Fruit fly (Drosophila melanogaster): Measurements from ENCODE around the gene CG5885.
A peak's percentile ranks its signal among the peaks of the same experiment; 100 is the strongest.

Gene CG5885

DNA sequence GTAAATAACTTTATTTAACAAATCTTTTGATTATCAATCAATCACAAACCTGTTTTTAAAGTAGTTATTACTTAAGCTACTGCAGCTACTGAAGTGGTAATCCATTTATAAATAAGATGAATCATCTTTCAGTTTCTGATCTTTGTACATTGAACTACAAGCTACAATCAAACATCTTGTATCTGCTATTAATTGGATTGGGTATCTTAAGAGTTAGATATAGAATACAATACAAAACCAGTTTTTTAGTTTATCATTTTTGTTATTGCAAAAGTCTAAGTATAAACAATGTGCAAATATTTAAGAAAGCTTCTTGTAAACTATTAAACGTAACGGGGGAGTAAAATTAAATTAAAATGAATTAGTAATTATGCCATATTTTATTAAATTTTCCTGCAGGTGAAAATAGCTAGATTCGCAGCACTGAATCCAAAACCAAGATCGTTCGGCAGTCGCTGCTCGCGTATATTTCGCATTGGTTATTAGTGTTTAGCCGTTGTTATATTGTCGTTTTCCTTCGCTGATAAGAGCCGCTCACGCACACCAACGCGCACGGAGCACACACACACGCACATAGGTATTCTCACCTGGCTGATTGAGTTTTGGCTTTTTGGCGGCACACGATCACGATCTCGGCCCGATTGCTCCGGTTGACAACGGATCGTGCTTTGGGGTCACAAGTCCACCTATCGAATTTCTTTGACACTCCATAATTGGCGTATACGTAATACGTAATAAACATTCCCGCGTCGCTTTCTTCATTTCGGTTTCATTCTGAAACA, 29.8 kb upstream of the CG5885 start (continued):
- TF ChIP-seq CG16813 (GFP tag; IDR thresholded peaks at IDR 0.05; ENCODE audit: partially characterized antibody), result no peak
- no peak for TF ChIP-seq CG4282 (GFP tag; optimal IDR thresholded peaks at IDR 0.05)
- TF ChIP-seq CG1233 (GFP tag; optimal IDR thresholded peaks at IDR 0.05), result no peak
- TF ChIP-seq CG13296 (GFP tag; optimal IDR thresholded peaks at IDR 0.05), result no peak
- no peak for TF ChIP-seq CG8478 (optimal IDR thresholded peaks at IDR 0.05)
- TF ChIP-seq ttk (GFP tag; IDR thresholded peaks at IDR 0.05), result no peak
- no peak for TF ChIP-seq CG1647 (GFP tag; optimal IDR thresholded peaks at IDR 0.05)
- peak; percentile 22; the same call in 1 of the 2 replicates for TF ChIP-seq sob (GFP tag; IDR thresholded peaks at IDR 0.05)
- TF ChIP-seq Gug (GFP tag; IDR thresholded peaks at IDR 0.05), result no peak
- peak; percentile 86 for TF ChIP-seq Sry-β (GFP tag; optimal IDR thresholded peaks at IDR 0.05)
- TF ChIP-seq ash1 (GFP tag; optimal IDR thresholded peaks at IDR 0.05), result no peak
- TF ChIP-seq CG6854 (GFP tag; optimal IDR thresholded peaks at IDR 0.05), result no peak
- TF ChIP-seq Camta (GFP tag; optimal IDR thresholded peaks at IDR 0.05), result no peak
- TF ChIP-seq MBD-R2 (GFP tag; IDR thresholded peaks at IDR 0.05), result peak; percentile 15; the same call in 1 of the 2 replicates
- no peak for TF ChIP-seq nerfin-2 (GFP tag; IDR thresholded peaks at IDR 0.05; ENCODE audit: partially characterized antibody)
- TF ChIP-seq Hmr (GFP tag; optimal IDR thresholded peaks at IDR 0.05), result no peak
- TF ChIP-seq Hsf (GFP tag; optimal IDR thresholded peaks at IDR 0.05), result no peak
- no peak for TF ChIP-seq sr (GFP tag; IDR thresholded peaks at IDR 0.05)
- 0 out of 2 replicates have a peak, but pooled peaks have one; percentile 20 for TF ChIP-seq GATAe (GFP tag; conservative IDR thresholded peaks at IDR 0.05)
- TF ChIP-seq twi (tag; optimal IDR thresholded peaks at IDR 0.05), result no peak
- TF ChIP-seq CG32532 (GFP tag; IDR thresholded peaks at IDR 0.05), result peak; percentile 21; the same call in 1 of the 2 replicates
- no peak for TF ChIP-seq Scr (GFP tag; IDR thresholded peaks at IDR 0.05; ENCODE audit: partially characterized antibody)
- no peak for TF ChIP-seq D (optimal IDR thresholded peaks at IDR 0.05)
- TF ChIP-seq D (GFP tag; optimal IDR thresholded peaks at IDR 0.05), result no peak
- TF ChIP-seq mam (GFP tag; optimal IDR thresholded peaks at IDR 0.05), result no peak
- TF ChIP-seq TFAM (GFP tag; optimal IDR thresholded peaks at IDR 0.05), result no peak
- TF ChIP-seq Dad (GFP tag; optimal IDR thresholded peaks at IDR 0.05), result no peak
- no peak for TF ChIP-seq bigmax (GFP tag; optimal IDR thresholded peaks at IDR 0.05)
- TF ChIP-seq gcm2 (GFP tag; optimal IDR thresholded peaks at IDR 0.05), result no peak
- TF ChIP-seq psq (GFP tag; optimal IDR thresholded peaks at IDR 0.05), result no peak
- no peak for TF ChIP-seq CG8388 (GFP tag; optimal IDR thresholded peaks at IDR 0.05)
- TF ChIP-seq CG31388 (GFP tag; optimal IDR thresholded peaks at IDR 0.05), result no peak
- no peak for TF ChIP-seq NFAT (GFP tag; IDR thresholded peaks at IDR 0.05)
- no peak for TF ChIP-seq ac (GFP tag; optimal IDR thresholded peaks at IDR 0.05)
- TF ChIP-seq nerfin-1 (tag; optimal IDR thresholded peaks at IDR 0.05), result no peak
- TF ChIP-seq CG18262 (tag; optimal IDR thresholded peaks at IDR 0.05), result peak; percentile 6
- TF ChIP-seq sens (GFP tag), result peak; percentile 17
- no peak for TF ChIP-seq her (GFP tag; optimal IDR thresholded peaks at IDR 0.05)
- peak; percentile 84; the same call in 3 of the 4 replicates for TF ChIP-seq chinmo (GFP tag; IDR thresholded peaks at IDR 0.05; ENCODE audit: partially characterized antibody)
- TF ChIP-seq insv (GFP tag; optimal IDR thresholded peaks at IDR 0.05), result no peak
- TF ChIP-seq nmo (GFP tag; optimal IDR thresholded peaks at IDR 0.05), result peak; percentile 3
- peak; percentile 68 for TF ChIP-seq cg (GFP tag; optimal IDR thresholded peaks at IDR 0.05)
- no peak for TF ChIP-seq CG14014 (GFP tag; IDR thresholded peaks at IDR 0.05)
- TF ChIP-seq CG3838 (GFP tag; optimal IDR thresholded peaks at IDR 0.05), result no peak
- TF ChIP-seq CG2875 (GFP tag; optimal IDR thresholded peaks at IDR 0.05), result no peak
- peak; percentile 27 for TF ChIP-seq CG10543 (GFP tag; optimal IDR thresholded peaks at IDR 0.05)
- no peak for TF ChIP-seq Hr51 (GFP tag; optimal IDR thresholded peaks at IDR 0.05)
- peak; percentile 86 for TF ChIP-seq Deaf1 (tag; optimal IDR thresholded peaks at IDR 0.05)
- no peak for TF ChIP-seq ara (GFP tag; IDR thresholded peaks at IDR 0.05)
- no peak for TF ChIP-seq Dref (GFP tag; IDR thresholded peaks at IDR 0.05)
